Worm (Caenorhabditis elegans): ENCODE results near the gene srz-60.

Gene srz-60

ce11 chrIV:3452516-3452915 is 23.8 kb downstream of the srz-60 start:
- no peak for TF ChIP-seq nhr-20 (tag; optimal IDR thresholded peaks at IDR 0.05)
- no peak for TF ChIP-seq lin-13 (GFP tag; optimal IDR thresholded peaks at IDR 0.05)
- no peak for TF ChIP-seq lin-14 (GFP tag; optimal IDR thresholded peaks at IDR 0.05)
- no peak for TF ChIP-seq jun-1 (tag; optimal IDR thresholded peaks at IDR 0.05)
- no peak for TF ChIP-seq unc-30 (tag; optimal IDR thresholded peaks at IDR 0.05)
- no peak for TF ChIP-seq ceh-90 (tag; optimal IDR thresholded peaks at IDR 0.05)

ce11 chrIV:3453346-3453745 is 24.6 kb downstream of the srz-60 start, which contains the start of gene srz-23:
Gene srz-23, plus strand, starts transcription at chrIV:3453608.
- TF ChIP-seq mab-9 (GFP tag; IDR thresholded peaks at IDR 0.05) (no peak), hlh-4 (tag; optimal IDR thresholded peaks at IDR 0.05) (peak; percentile 93)

ce11 chrIV:3463254-3463653 is 34.6 kb downstream of the srz-60 start, which contains the start of gene F58E2.4:
Gene F58E2.4, plus strand, starts transcription at chrIV:3463387.
- TF ChIP-seq efl-1 (optimal IDR thresholded peaks at IDR 0.05) (peak in 1 of 2 experiments; percentile 53), efl-1 (GFP tag; optimal IDR thresholded peaks at IDR 0.05 in 1 of 2) (no peak), egl-13 (tag; optimal IDR thresholded peaks at IDR 0.05) (no peak), blmp-1 (tag; optimal IDR thresholded peaks at IDR 0.05) (peak; percentile 21)

- no peak for TF ChIP-seq efl-3 (GFP tag; optimal IDR thresholded peaks at IDR 0.05)
Measured at ce11 chrIV:3467128-3467527, 38.4 kb downstream of the srz-60 start, which contains the start of gene F58E2.3. Gene F58E2.3, plus strand, starts transcription at chrIV:3467428.

- no peak for TF ChIP-seq nhr-84 (tag; optimal IDR thresholded peaks at IDR 0.05)
- TF ChIP-seq nhr-28 (tag; optimal IDR thresholded peaks at IDR 0.05): no peak
- TF ChIP-seq sox-4 (tag; optimal IDR thresholded peaks at IDR 0.05): no peak
- TF ChIP-seq vab-15 (tag; optimal IDR thresholded peaks at IDR 0.05): no peak
- TF ChIP-seq nhr-77 (tag; optimal IDR thresholded peaks at IDR 0.05): no peak
- TF ChIP-seq fos-1 (tag; optimal IDR thresholded peaks at IDR 0.05): no peak
- TF ChIP-seq swsn-7 (tag; optimal IDR thresholded peaks at IDR 0.05): no peak
- no peak for TF ChIP-seq mdl-1 (tag; optimal IDR thresholded peaks at IDR 0.05)
- TF ChIP-seq aly-2 (tag; optimal IDR thresholded peaks at IDR 0.05): no peak
- TF ChIP-seq ces-1 (GFP tag; optimal IDR thresholded peaks at IDR 0.05): no peak
- no peak for TF ChIP-seq unc-130 (tag; optimal IDR thresholded peaks at IDR 0.05)
Measured at ce11 chrIV:3467751-3468150, 39.1 kb downstream of the srz-60 start.

- peak; percentile 0 for TF ChIP-seq nhr-85 (tag)
- no peak for TF ChIP-seq isw-1 (GFP tag; IDR thresholded peaks at IDR 0.05)
Measured at ce11 chrIV:3469742-3470141, 41.0 kb downstream of the srz-60 start, which contains the start of gene F58E2.2. Gene F58E2.2, plus strand, starts transcription at chrIV:3470042.

ce11 chrIV:3477124-3477523 is 48.4 kb downstream of the srz-60 start, which contains the start of gene srz-69:
Gene srz-69, minus strand, starts transcription at chrIV:3477224.
- TF ChIP-seq aha-1 (tag; optimal IDR thresholded peaks at IDR 0.05) (no peak), zip-4 (GFP tag; optimal IDR thresholded peaks at IDR 0.05) (no peak), F16B12.6 (tag; optimal IDR thresholded peaks at IDR 0.05) (no peak), nhr-12 (tag; optimal IDR thresholded peaks at IDR 0.05) (no peak)

- TF ChIP-seq nhr-28 (tag; optimal IDR thresholded peaks at IDR 0.05) (no peak), swsn-7 (tag; optimal IDR thresholded peaks at IDR 0.05) (no peak), vab-15 (tag; optimal IDR thresholded peaks at IDR 0.05) (no peak), C04F5.9 (tag; optimal IDR thresholded peaks at IDR 0.05) (no peak), nhr-90 (tag; optimal IDR thresholded peaks at IDR 0.05; ENCODE audit: poor library complexity) (no peak), ceh-82 (tag; optimal IDR thresholded peaks at IDR 0.05) (no peak), mab-9 (GFP tag; IDR thresholded peaks at IDR 0.05) (no peak), nhr-85 (tag) (no peak), sup-37 (GFP tag; optimal IDR thresholded peaks at IDR 0.05) (no peak), fkh-8 (tag; optimal IDR thresholded peaks at IDR 0.05) (no peak), lsy-2 (tag; optimal IDR thresholded peaks at IDR 0.05) (no peak), Y116A8C.19 (tag; optimal IDR thresholded peaks at IDR 0.05; ENCODE audit: borderline replicate concordance) (no peak), ama-1 (optimal IDR thresholded peaks at IDR 0.05) (no peak), egl-27 (tag; optimal IDR thresholded peaks at IDR 0.05) (no peak), skn-1 (tag; optimal IDR thresholded peaks at IDR 0.05) (no peak), elt-2 (tag; optimal IDR thresholded peaks at IDR 0.05) (no peak), C16A3.4 (tag; optimal IDR thresholded peaks at IDR 0.05) (no peak)
Measured at ce11 chrIV:3478911-3479385, 50.2 kb downstream of the srz-60 start, which contains the start of the genes srz-70 and C09G12.5. Gene srz-70, minus strand, starts transcription at chrIV:3479011. Gene C09G12.5, plus strand, starts transcription at chrIV:3479335.
